Fruit fly (Drosophila melanogaster) whole organism, pupa: Measurements from ENCODE around the gene Taf8.

ENCODE experiments used
- CG10348 ChIP-seq: fragments of 200-800 bp; sonication (Bioruptor generic); IDR thresholded peaks from 2 replicates; pipeline ENCODE4 v1.3.6; 2022; ENCODE audit warnings: missing biosample characterization, missing genetic modification characterization
- CG12605 ChIP-seq: fragments of 200-800 bp; sonication (Bioruptor generic); IDR thresholded peaks from 2 replicates; pipeline ENCODE4 v1.3.6; 2022; ENCODE audit warnings: missing biosample characterization, missing genetic modification characterization
- CG13204 ChIP-seq: fragments of 200-800 bp; sonication (Bioruptor generic); optimal IDR thresholded peaks from 2 replicates; lab custom pipeline; 2018; ENCODE audit warnings: missing biosample characterization, mild to moderate bottlenecking, missing genetic modification characterization, moderate library complexity
- CG14655 ChIP-seq: fragments of 200-800 bp; sonication (Bioruptor generic); optimal IDR thresholded peaks from 3 replicates; lab custom pipeline; 2017; ENCODE audit warnings: mild to moderate bottlenecking, missing biosample characterization, missing genetic modification reagents, missing genetic modification characterization
- CG15710 ChIP-seq: fragments of 200-800 bp; sonication (Bioruptor generic); optimal IDR thresholded peaks from 2 replicates; lab custom pipeline; 2018; ENCODE audit warnings: missing biosample characterization, mild to moderate bottlenecking, missing genetic modification characterization, moderate library complexity
- CG17806 ChIP-seq: fragments of 200-800 bp; sonication (Bioruptor generic); optimal IDR thresholded peaks from 2 replicates; lab custom pipeline; 2018; ENCODE audit warnings: missing biosample characterization, mild to moderate bottlenecking, missing genetic modification characterization, moderate library complexity
- CG32121 ChIP-seq: fragments of 200-800 bp; sonication (Bioruptor generic); IDR thresholded peaks from 2 replicates; pipeline ENCODE4 v1.3.6; 2022; ENCODE audit warnings: missing biosample characterization, missing genetic modification characterization
- CG34367 ChIP-seq: fragments of 200-800 bp; sonication (Bioruptor generic); optimal IDR thresholded peaks from 2 replicates; lab custom pipeline; 2018; ENCODE audit warnings: missing biosample characterization, mild to moderate bottlenecking, missing genetic modification characterization
- CG4496 ChIP-seq: fragments of 200-800 bp; sonication (Bioruptor generic); IDR thresholded peaks from 3 replicates; pipeline ENCODE4 v1.3.6; 2022; ENCODE audit warnings: missing biosample characterization, missing genetic modification characterization
- CG8159 ChIP-seq: fragments of 200-800 bp; sonication (Bioruptor generic); optimal IDR thresholded peaks from 3 replicates; lab custom pipeline; 2018; ENCODE audit warnings: missing biosample characterization, mild to moderate bottlenecking, missing genetic modification characterization, moderate library complexity
- CG8301 ChIP-seq: fragments of 200-800 bp; sonication (Bioruptor generic); optimal IDR thresholded peaks from 2 replicates; lab custom pipeline; 2018; ENCODE audit warnings: missing biosample characterization, mild to moderate bottlenecking, missing genetic modification characterization
- CG9948 ChIP-seq: fragments of 200-800 bp; sonication (Bioruptor generic); optimal IDR thresholded peaks from 2 replicates; lab custom pipeline; 2018; ENCODE audit warnings: missing biosample characterization, mild to moderate bottlenecking, missing genetic modification characterization, moderate library complexity
- D1 ChIP-seq: fragments of 200-800 bp; sonication (Bioruptor generic); optimal IDR thresholded peaks from 2 replicates; lab custom pipeline; 2018; ENCODE audit warnings: missing biosample characterization, mild to moderate bottlenecking, missing genetic modification characterization, moderate library complexity
- EcR ChIP-seq: fragments of 200-800 bp; sonication (Bioruptor generic); optimal IDR thresholded peaks from 3 replicates; lab custom pipeline; 2019; ENCODE audit warnings: missing biosample characterization, missing genetic modification characterization, mild to moderate bottlenecking, moderate library complexity, missing genetic modification reagents
- Ets98B ChIP-seq: fragments of 200-800 bp; sonication (Bioruptor generic); IDR thresholded peaks from 2 replicates; pipeline ENCODE4 v1.3.6; 2022; ENCODE audit warnings: missing biosample characterization, missing genetic modification characterization
- Pif1A ChIP-seq: fragments of 200-800 bp; sonication (Bioruptor generic); optimal IDR thresholded peaks from 3 replicates; lab custom pipeline; 2016; ENCODE audit warnings: missing biosample characterization, missing genetic modification characterization
- Pif1B ChIP-seq: fragments of 200-800 bp; sonication (Bioruptor generic); optimal IDR thresholded peaks from 3 replicates; lab custom pipeline; 2016; ENCODE audit warnings: missing biosample characterization, missing genetic modification characterization
- Snoo ChIP-seq: fragments of 200-800 bp; sonication (Bioruptor generic); optimal IDR thresholded peaks from 3 replicates; lab custom pipeline; 2017; ENCODE audit warnings: missing biosample characterization, mild to moderate bottlenecking, missing genetic modification characterization, inconsistent platforms
- fd96Ca ChIP-seq: fragments of 200-800 bp; sonication (Bioruptor generic); IDR thresholded peaks from 3 replicates; pipeline ENCODE4 v1.3.6; 2022; ENCODE audit warnings: missing biosample characterization, missing genetic modification characterization
- gl ChIP-seq: fragments of 200-800 bp; sonication (Bioruptor generic); optimal IDR thresholded peaks from 2 replicates; lab custom pipeline; 2018; ENCODE audit warnings: missing biosample characterization, mild to moderate bottlenecking, missing genetic modification characterization
- rn ChIP-seq: fragments of 200-800 bp; sonication (Bioruptor generic); IDR thresholded peaks from 2 replicates; pipeline ENCODE4 v1.3.6; 2022; ENCODE audit warnings: missing biosample characterization, missing genetic modification characterization

The Taf8 gene

dm6 chrX:18103353-18103752 is 1.6 kb downstream of the Taf8 start, which contains the start of gene CG7135:
CG7135 (plus strand) TSS chrX:18103653.
- TF ChIP-seq CG13204 (GFP tag; lab: Kevin White, UChicago) (no peak), fd96Ca (no peak), gl (tag; lab: Kevin White, UChicago) (no peak), CG15710 (tag; lab: Kevin White, UChicago) (no peak), Pif1B (GFP tag; lab: Kevin White, UChicago) (no peak), CG8301 (no peak), CG8159 (tag; lab: Kevin White, UChicago) (no peak)

- no peak for TF ChIP-seq Ets98B (GFP tag; lab: Robert Waterston, UW)
- no peak for TF ChIP-seq gl (tag; lab: Kevin White, UChicago)
- no peak for TF ChIP-seq CG10348 (GFP tag; lab: Robert Waterston, UW)
- TF ChIP-seq fd96Ca = no peak
- TF ChIP-seq CG32121 (GFP tag; lab: Robert Waterston, UW) = no peak
- TF ChIP-seq Snoo = no peak
- TF ChIP-seq rn = no peak
- TF ChIP-seq CG13204 (GFP tag; lab: Kevin White, UChicago) = no peak
- TF ChIP-seq CG14655 (GFP tag; lab: Kevin White, UChicago) = no peak
- TF ChIP-seq Pif1A (GFP tag; lab: Kevin White, UChicago) = no peak
- TF ChIP-seq Pif1B (GFP tag; lab: Kevin White, UChicago) = no peak
- no peak for TF ChIP-seq CG4496 (GFP tag; lab: Robert Waterston, UW)
- TF ChIP-seq CG8301 = no peak
- TF ChIP-seq CG8159 (tag; lab: Kevin White, UChicago) = no peak
- TF ChIP-seq CG17806 (tag; lab: Kevin White, UChicago) = no peak
- no peak for TF ChIP-seq EcR (GFP tag; lab: Kevin White, UChicago)
- no peak for TF ChIP-seq CG15710 (tag; lab: Kevin White, UChicago)
- TF ChIP-seq CG9948 (tag; lab: Kevin White, UChicago) = no peak
- TF ChIP-seq D1 (tag; lab: Kevin White, UChicago) = no peak
- no peak for TF ChIP-seq CG34367 (tag; lab: Kevin White, UChicago)
Observed at dm6 chrX:18106686-18107085, 4.9 kb downstream of the Taf8 start.

dm6 chrX:18108676-18109075 is 6.9 kb downstream of the Taf8 start:
- TF ChIP-seq CG8159 (tag; lab: Kevin White, UChicago) (no peak), CG14655 (GFP tag; lab: Kevin White, UChicago) (no peak), Pif1B (GFP tag; lab: Kevin White, UChicago) (no peak), fd96Ca (no peak), EcR (GFP tag; lab: Kevin White, UChicago) (no peak), Snoo (no peak), CG9948 (tag; lab: Kevin White, UChicago) (no peak), Ets98B (GFP tag; lab: Robert Waterston, UW) (no peak), CG17806 (tag; lab: Kevin White, UChicago) (no peak), rn (no peak), CG10348 (GFP tag; lab: Robert Waterston, UW) (no peak), D1 (tag; lab: Kevin White, UChicago) (no peak), CG12605 (GFP tag; lab: Robert Waterston, UW) (no peak), CG8301 (no peak), Pif1A (GFP tag; lab: Kevin White, UChicago) (no peak), CG32121 (GFP tag; lab: Robert Waterston, UW) (no peak), CG15710 (tag; lab: Kevin White, UChicago) (no peak), CG13204 (GFP tag; lab: Kevin White, UChicago) (no peak)

- TF ChIP-seq EcR (GFP tag; lab: Kevin White, UChicago) = no peak
- TF ChIP-seq gl (tag; lab: Kevin White, UChicago) = no peak
- TF ChIP-seq CG8301 = no peak
- no peak for TF ChIP-seq Pif1B (GFP tag; lab: Kevin White, UChicago)
- no peak for TF ChIP-seq D1 (tag; lab: Kevin White, UChicago)
- no peak for TF ChIP-seq CG17806 (tag; lab: Kevin White, UChicago)
- TF ChIP-seq CG12605 (GFP tag; lab: Robert Waterston, UW) = no peak
- TF ChIP-seq CG15710 (tag; lab: Kevin White, UChicago) = no peak
- TF ChIP-seq CG34367 (tag; lab: Kevin White, UChicago) = no peak
- TF ChIP-seq rn = no peak
Observed at dm6 chrX:18114770-18115169, 13.0 kb downstream of the Taf8 start.

dm6 chrX:18116811-18117383 is 15.1 kb downstream of the Taf8 start, which contains the start of gene wupA:
wupA (minus strand) TSS chrX:18116922.
- TF ChIP-seq CG8159 (tag; lab: Kevin White, UChicago) = no peak
- no peak for TF ChIP-seq EcR (GFP tag; lab: Kevin White, UChicago)
- no peak for TF ChIP-seq CG32121 (GFP tag; lab: Robert Waterston, UW)
- no peak for TF ChIP-seq CG17806 (tag; lab: Kevin White, UChicago)
- TF ChIP-seq CG14655 (GFP tag; lab: Kevin White, UChicago) = no peak
- no peak for TF ChIP-seq CG9948 (tag; lab: Kevin White, UChicago)
- no peak for TF ChIP-seq Pif1B (GFP tag; lab: Kevin White, UChicago)
- no peak for TF ChIP-seq CG10348 (GFP tag; lab: Robert Waterston, UW)
- no peak for TF ChIP-seq Pif1A (GFP tag; lab: Kevin White, UChicago)
- no peak for TF ChIP-seq gl (tag; lab: Kevin White, UChicago)
- TF ChIP-seq CG8301 = no peak
- TF ChIP-seq CG12605 (GFP tag; lab: Robert Waterston, UW) = no peak
- no peak for TF ChIP-seq CG15710 (tag; lab: Kevin White, UChicago)
- no peak for TF ChIP-seq CG4496 (GFP tag; lab: Robert Waterston, UW)
- no peak for TF ChIP-seq rn
- no peak for TF ChIP-seq Snoo
- no peak for TF ChIP-seq CG34367 (tag; lab: Kevin White, UChicago)
- TF ChIP-seq D1 (tag; lab: Kevin White, UChicago) = no peak
